Fruit fly (Drosophila melanogaster) S2 (cell line): ENCODE measurements around the gene PGAP5.

ENCODE experiments used
- CG8478 ChIP-seq: fragments of >200 bp; optimal IDR thresholded peaks from 2 replicates; lab custom pipeline; 2018
- CTCF ChIP-seq, 2 experiments: fragments of >200 bp; optimal IDR thresholded peaks; 2 replicates each; lab custom pipeline; 2018

dm6 chr2L:8170600-8171182 lies 28.0 kb upstream of the PGAP5 start:
- TF ChIP-seq CG8478 (lab: Kevin White, UChicago), result no peak
- no peak for TF ChIP-seq CTCF (optimal IDR thresholded peaks at IDR 0.05; lab: Kevin White, UChicago)
